Worm (Caenorhabditis elegans): Measurements from ENCODE around the gene his-60.

DNA sequence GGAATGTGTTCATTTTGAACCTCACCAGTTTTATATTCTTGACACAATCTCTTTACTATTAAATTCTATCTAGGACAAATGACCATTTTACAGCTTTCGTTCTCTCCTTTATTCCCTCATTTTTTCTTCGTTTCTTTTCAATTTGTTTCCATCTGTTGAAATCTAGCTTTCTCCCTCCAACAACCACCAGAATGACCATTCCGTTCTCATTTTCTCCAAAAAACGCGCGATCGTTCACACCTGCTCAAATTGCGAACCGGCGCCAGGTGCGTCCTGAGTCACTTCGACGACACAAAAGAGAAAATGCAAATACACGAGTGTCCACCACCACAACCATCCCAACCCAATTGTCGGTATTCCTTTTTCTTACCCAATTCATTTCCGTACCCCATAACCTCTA, 31.6 kb downstream of the his-60 start, which contains the start of gene F13B6.1:
- TF ChIP-seq bed-1 (GFP tag; IDR thresholded peaks at IDR 0.05) (no peak), pha-4 (tag; optimal IDR thresholded peaks at IDR 0.05) (no peak), D2030.7 (GFP tag; IDR thresholded peaks at IDR 0.05) (no peak), sea-2 (GFP tag; IDR thresholded peaks at IDR 0.05) (no peak), ztf-6 (GFP tag; IDR thresholded peaks at IDR 0.05) (no peak), ets-4 (GFP tag; optimal IDR thresholded peaks at IDR 0.05) (no peak), Y56A3A.18 (GFP tag; IDR thresholded peaks at IDR 0.05) (no peak)
